Worm (Caenorhabditis elegans) whole organism, L1 larva: ENCODE results near the gene mrpl-16.

Experiments used
- C04F5.9 ChIP-seq: sonication (generic microtip); optimal IDR thresholded peaks from 2 replicates; lab custom pipeline; 2016; ENCODE audit warnings: missing genetic modification characterization, missing compliant biosample characterization
- C16A3.4 ChIP-seq: fragments of 150-350 bp; optimal IDR thresholded peaks from 2 replicates; lab custom pipeline; 2014; ENCODE audit warnings: missing biosample characterization, missing genetic modification characterization
- Y116A8C.19 ChIP-seq: sonication (generic microtip); optimal IDR thresholded peaks from 2 replicates; lab custom pipeline; 2016; ENCODE audit warnings: missing compliant biosample characterization, missing genetic modification characterization, borderline replicate concordance
- alr-1 ChIP-seq: fragments of 200-800 bp; sonication (Bioruptor generic); optimal IDR thresholded peaks from 2 replicates; lab custom pipeline; 2018; ENCODE audit warnings: borderline replicate concordance, mild to moderate bottlenecking, missing genetic modification characterization, missing compliant biosample characterization
- ama-1 ChIP-seq: fragments of 150-350 bp; optimal IDR thresholded peaks from 2 replicates; lab custom pipeline; 2014
- ceh-63 ChIP-seq: fragments of 200-800 bp; sonication (Bioruptor generic); optimal IDR thresholded peaks from 2 replicates; lab custom pipeline; 2018; ENCODE audit warnings: mild to moderate bottlenecking, missing genetic modification characterization, missing compliant biosample characterization
- ceh-8 ChIP-seq: fragments of 200-800 bp; sonication (Bioruptor generic); optimal IDR thresholded peaks from 2 replicates; lab custom pipeline; 2018; ENCODE audit warnings: mild to moderate bottlenecking, missing genetic modification characterization, moderate library complexity, missing compliant biosample characterization
- ces-1 ChIP-seq: fragments of 150-350 bp; optimal IDR thresholded peaks from 2 replicates; lab custom pipeline; 2014; ENCODE audit warnings: missing biosample characterization, missing genetic modification reagents, missing genetic modification characterization
- dpl-1 ChIP-seq, 3 experiments: fragments of 150-350 bp in 2 of 3; sonication (generic microtip) in 1 of 3; optimal IDR thresholded peaks; 2 replicates each; lab custom pipeline; 2014 to 2017; ENCODE audit warnings: missing biosample characterization in 3 of 3, missing genetic modification characterization in 3 of 3, missing genetic modification reagents in 3 of 3
- dsc-1 ChIP-seq: sonication (generic microtip); optimal IDR thresholded peaks from 2 replicates; lab custom pipeline; 2016; ENCODE audit warnings: mild to moderate bottlenecking, missing genetic modification characterization, missing compliant biosample characterization
- efl-1 ChIP-seq, 4 experiments: fragments of 150-350 bp; optimal IDR thresholded peaks in 3 of 4; peaks in 1 of 4; 1 replicate in 1 of 4; 2 replicates in 3 of 4; lab custom pipeline; 2014; ENCODE audit warnings: missing biosample characterization in 2 of 4, missing genetic modification characterization in 2 of 4, missing genetic modification reagents in 2 of 4
- egl-13 ChIP-seq: sonication (generic microtip); optimal IDR thresholded peaks from 2 replicates; lab custom pipeline; 2016; ENCODE audit warnings: missing genotype, missing genetic modification reagents, missing genetic modification characterization, missing compliant biosample characterization
- egl-27 ChIP-seq, 2 experiments: fragments of 150-350 bp in 1 of 2; sonication (generic microtip); optimal IDR thresholded peaks; 3 replicates each; lab custom pipeline; 2017 to 2018; ENCODE audit warnings: missing biosample characterization in 2 of 2, missing genetic modification characterization in 2 of 2, missing genetic modification reagents in 2 of 2
- ets-5 ChIP-seq: fragments of 200-800 bp; sonication (Bioruptor generic); IDR thresholded peaks from 2 replicates; pipeline ENCODE4 v1.3.6; 2022; ENCODE audit warnings: missing genetic modification characterization, missing compliant biosample characterization
- fkh-10 ChIP-seq: sonication (generic microtip); optimal IDR thresholded peaks from 2 replicates; lab custom pipeline; 2017; ENCODE audit warnings: missing biosample characterization, missing genetic modification reagents, missing genetic modification characterization
- fkh-4 ChIP-seq: sonication (generic microtip); optimal IDR thresholded peaks from 2 replicates; lab custom pipeline; 2016; ENCODE audit warnings: missing compliant biosample characterization, missing genetic modification characterization, borderline replicate concordance
- fkh-8 ChIP-seq: sonication (generic microtip); optimal IDR thresholded peaks from 2 replicates; lab custom pipeline; 2016; ENCODE audit warnings: mild to moderate bottlenecking, missing genetic modification characterization, missing compliant biosample characterization
- fos-1 ChIP-seq: fragments of 150-350 bp; optimal IDR thresholded peaks from 2 replicates; lab custom pipeline; 2014; ENCODE audit warnings: missing biosample characterization, missing genetic modification characterization
- hpl-2 ChIP-seq: fragments of 150-350 bp; optimal IDR thresholded peaks from 2 replicates; lab custom pipeline; 2014; ENCODE audit warnings: missing biosample characterization, missing genetic modification reagents, missing genetic modification characterization
- jun-1 ChIP-seq: fragments of 150-350 bp; optimal IDR thresholded peaks from 2 replicates; lab custom pipeline; 2014; ENCODE audit warnings: missing biosample characterization, missing genetic modification reagents, missing genetic modification characterization
- lin-14 ChIP-seq: fragments of 200-800 bp; sonication (Bioruptor generic); optimal IDR thresholded peaks from 2 replicates; lab custom pipeline; 2018; ENCODE audit warnings: mild to moderate bottlenecking, missing genetic modification characterization, moderate library complexity, missing compliant biosample characterization
- lin-15B ChIP-seq: fragments of 150-350 bp; sonication (generic microtip); optimal IDR thresholded peaks from 3 replicates; lab custom pipeline; 2014; ENCODE audit warnings: missing biosample characterization, missing genetic modification characterization
- lin-35 ChIP-seq, 2 experiments: fragments of 150-350 bp; optimal IDR thresholded peaks; 2 replicates each; lab custom pipeline; 2014; ENCODE audit warnings: missing biosample characterization in 2 of 2, missing genetic modification characterization in 2 of 2, missing genetic modification reagents in 2 of 2
- lin-39 ChIP-seq: fragments of 150-350 bp; optimal IDR thresholded peaks from 2 replicates; lab custom pipeline; 2014; ENCODE audit warnings: missing biosample characterization, missing genetic modification reagents, missing genetic modification characterization
- lir-3 ChIP-seq: sonication (generic microtip); optimal IDR thresholded peaks from 2 replicates; lab custom pipeline; 2016; ENCODE audit warnings: mild to moderate bottlenecking, missing genetic modification characterization, moderate library complexity, missing compliant biosample characterization; ENCODE audit not compliant: poor library complexity
- mdl-1 ChIP-seq, 2 experiments: fragments of 150-350 bp; optimal IDR thresholded peaks; 2 replicates each; lab custom pipeline; 2014 to 2017; ENCODE audit warnings: missing biosample characterization in 2 of 2, missing genetic modification characterization in 2 of 2, inconsistent platforms in 1 of 2
- mep-1 ChIP-seq: fragments of 150-350 bp; optimal IDR thresholded peaks from 2 replicates; lab custom pipeline; 2014; ENCODE audit warnings: missing biosample characterization, missing genetic modification characterization
- nhr-12 ChIP-seq: sonication (generic microtip); optimal IDR thresholded peaks from 2 replicates; lab custom pipeline; 2017; ENCODE audit warnings: missing biosample characterization, missing genetic modification characterization
- nhr-19 ChIP-seq: fragments of 200-800 bp; sonication (Bioruptor generic); conservative IDR thresholded peaks from 2 replicates; pipeline ENCODE4 v1.3.6; 2022; ENCODE audit warnings: missing genetic modification characterization, missing compliant biosample characterization
- nhr-20 ChIP-seq: sonication (generic microtip); optimal IDR thresholded peaks from 2 replicates; lab custom pipeline; 2016; ENCODE audit warnings: mild to moderate bottlenecking, missing genetic modification characterization, missing compliant biosample characterization
- nhr-237 ChIP-seq: fragments of 150-350 bp; optimal IDR thresholded peaks from 2 replicates; lab custom pipeline; 2014; ENCODE audit warnings: missing biosample characterization, missing genetic modification characterization
- nhr-28 ChIP-seq: fragments of 150-350 bp; optimal IDR thresholded peaks from 2 replicates; lab custom pipeline; 2014; ENCODE audit warnings: missing biosample characterization, missing genetic modification characterization
- nhr-47 ChIP-seq: sonication (generic microtip); optimal IDR thresholded peaks from 2 replicates; lab custom pipeline; 2016; ENCODE audit warnings: mild to moderate bottlenecking, missing genetic modification characterization, moderate library complexity, missing compliant biosample characterization
- nhr-71 ChIP-seq: sonication (generic microtip); optimal IDR thresholded peaks from 2 replicates; lab custom pipeline; 2016; ENCODE audit warnings: mild to moderate bottlenecking, missing genetic modification characterization, moderate library complexity, missing compliant biosample characterization
- nhr-84 ChIP-seq: sonication (generic microtip); optimal IDR thresholded peaks from 2 replicates; lab custom pipeline; 2017; ENCODE audit warnings: missing biosample characterization, missing genetic modification characterization
- nhr-85 ChIP-seq: sonication (generic microtip); peaks from one replicate; lab custom pipeline; 2016; ENCODE audit warnings: missing genetic modification characterization, inconsistent platforms, missing compliant biosample characterization
- nhr-90 ChIP-seq: sonication (generic microtip); optimal IDR thresholded peaks from 2 replicates; lab custom pipeline; 2016; ENCODE audit warnings: mild to moderate bottlenecking, missing genetic modification characterization, missing compliant biosample characterization; ENCODE audit not compliant: poor library complexity
- pax-3 ChIP-seq: fragments of 200-800 bp; sonication (Bioruptor generic); optimal IDR thresholded peaks from 2 replicates; lab custom pipeline; 2018; ENCODE audit warnings: mild to moderate bottlenecking, missing genetic modification characterization, moderate library complexity, missing compliant biosample characterization
- pqm-1 ChIP-seq: sonication (generic microtip); optimal IDR thresholded peaks from 3 replicates; lab custom pipeline; 2017; ENCODE audit warnings: missing biosample characterization, missing genetic modification characterization
- rnt-1 ChIP-seq: sonication (generic microtip); optimal IDR thresholded peaks from 2 replicates; lab custom pipeline; 2016; ENCODE audit warnings: mild to moderate bottlenecking, missing genetic modification characterization, moderate library complexity, missing compliant biosample characterization
- skn-1 ChIP-seq: fragments of 150-350 bp; optimal IDR thresholded peaks from 2 replicates; lab custom pipeline; 2014; ENCODE audit warnings: missing biosample characterization, missing genetic modification characterization
- snpc-4 ChIP-seq: fragments of 150-350 bp; optimal IDR thresholded peaks from 2 replicates; lab custom pipeline; 2014; ENCODE audit warnings: missing biosample characterization, missing genetic modification characterization
- snu-23 ChIP-seq: sonication (generic microtip); optimal IDR thresholded peaks from 2 replicates; lab custom pipeline; 2016; ENCODE audit warnings: missing genetic modification characterization, missing compliant biosample characterization
- sptf-1 ChIP-seq: fragments of 150-350 bp; optimal IDR thresholded peaks from 2 replicates; lab custom pipeline; 2014; ENCODE audit warnings: missing biosample characterization, missing genetic modification characterization
- sup-37 ChIP-seq: fragments of 200-800 bp; sonication (Bioruptor generic); optimal IDR thresholded peaks from 2 replicates; lab custom pipeline; 2018; ENCODE audit warnings: mild to moderate bottlenecking, missing genetic modification characterization, missing compliant biosample characterization
- tlp-1 ChIP-seq: fragments of 150-350 bp; optimal IDR thresholded peaks from 2 replicates; lab custom pipeline; 2014; ENCODE audit warnings: missing biosample characterization, missing genetic modification characterization
- unc-130 ChIP-seq: fragments of 150-350 bp; optimal IDR thresholded peaks from 2 replicates; lab custom pipeline; 2017; ENCODE audit warnings: missing biosample characterization, missing genetic modification characterization, inconsistent platforms
- unc-62 ChIP-seq: fragments of 150-350 bp; optimal IDR thresholded peaks from 2 replicates; lab custom pipeline; 2014; ENCODE audit warnings: missing biosample characterization, missing genetic modification reagents, missing genetic modification characterization
- unc-98 ChIP-seq: fragments of 200-800 bp; sonication (Bioruptor generic); IDR thresholded peaks from 2 replicates; pipeline ENCODE4 v1.3.6; 2022; ENCODE audit warnings: missing genetic modification characterization, missing compliant biosample characterization
- vab-15 ChIP-seq: sonication (generic microtip); optimal IDR thresholded peaks from 2 replicates; lab custom pipeline; 2017; ENCODE audit warnings: missing genotype, mild to moderate bottlenecking, missing genetic modification characterization, missing compliant biosample characterization
- xbp-1 ChIP-seq: sonication (generic microtip); optimal IDR thresholded peaks from 2 replicates; lab custom pipeline; 2016; ENCODE audit warnings: missing genetic modification characterization, missing compliant biosample characterization
- zip-4 ChIP-seq: fragments of 200-800 bp; sonication (Bioruptor generic); optimal IDR thresholded peaks from 2 replicates; lab custom pipeline; 2018; ENCODE audit warnings: mild to moderate bottlenecking, missing genetic modification characterization, moderate library complexity, missing compliant biosample characterization

The mrpl-16 gene

DNA sequence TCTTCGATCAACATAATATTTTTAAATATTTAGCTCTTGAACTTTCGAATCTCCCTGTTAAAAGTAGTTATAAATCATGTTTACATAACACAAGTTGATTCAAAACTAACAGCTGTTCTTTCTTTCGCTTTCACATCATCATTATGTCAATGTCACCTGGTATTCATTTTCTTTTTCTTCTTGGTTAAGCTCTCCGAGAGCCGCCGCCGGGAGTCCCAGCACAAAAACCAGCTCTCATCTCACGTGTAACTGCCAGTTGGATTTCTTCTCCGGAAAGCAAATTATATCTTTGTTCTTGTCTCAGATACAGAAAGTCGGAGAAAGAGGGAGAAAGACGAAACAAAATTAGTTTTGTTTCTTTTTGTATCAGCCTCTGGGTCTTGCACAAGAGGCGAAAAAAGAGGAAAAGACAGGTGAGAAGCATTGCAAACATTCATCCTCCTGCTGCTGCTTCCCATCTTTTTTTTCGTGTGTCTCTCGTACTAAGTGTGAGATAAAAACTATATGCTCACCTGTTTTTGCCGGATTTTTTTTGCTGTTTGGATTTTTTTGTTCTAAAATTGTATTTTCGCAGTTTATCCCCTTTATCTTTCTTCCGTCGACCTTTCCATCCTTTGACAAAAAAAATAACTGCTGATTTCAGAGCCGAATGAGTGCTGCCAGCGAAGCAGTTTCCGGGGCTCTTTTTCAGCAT is 27.2 kb downstream of the mrpl-16 start, which contains the start of gene F17C8.3:
Gene F17C8.3 (plus strand): TSS at position 644 of the 694 bp plus-strand sequence.
- no peak for TF ChIP-seq snpc-4 (tag; lab: Kevin White, UChicago)
- TF ChIP-seq nhr-84 (tag; lab: Kevin White, UChicago), result no peak
- no peak for TF ChIP-seq fos-1 (tag; lab: Kevin White, UChicago)
- no peak for TF ChIP-seq ces-1 (GFP tag; lab: Kevin White, UChicago)
- TF ChIP-seq Y116A8C.19 (tag; lab: Kevin White, UChicago), result no peak
- TF ChIP-seq unc-62, result no peak
- TF ChIP-seq alr-1 (tag; lab: Kevin White, UChicago), result no peak
- TF ChIP-seq hpl-2 (GFP tag; lab: Kevin White, UChicago), result no peak
- TF ChIP-seq efl-1 (optimal IDR thresholded peaks at IDR 0.05; lab: Kevin White, UChicago), result peak in 1 of 2 experiments; percentile 30
- TF ChIP-seq efl-1 (GFP tag; optimal IDR thresholded peaks at IDR 0.05 in 1 of 2; lab: Kevin White, UChicago), result no peak
- no peak for TF ChIP-seq nhr-28 (tag; lab: Kevin White, UChicago)
- TF ChIP-seq pqm-1 (tag; lab: Kevin White, UChicago), result no peak
- TF ChIP-seq dsc-1, result peak; percentile 88
- peak; percentile 86 for TF ChIP-seq nhr-71 (tag; lab: Kevin White, UChicago)
- TF ChIP-seq mdl-1 (tag; optimal IDR thresholded peaks at IDR 0.05; lab: Kevin White, UChicago), result peak in 1 of 2 experiments; percentile 19
- TF ChIP-seq unc-130 (tag; lab: Kevin White, UChicago), result peak; percentile 4
- no peak for TF ChIP-seq sup-37 (GFP tag; lab: Kevin White, UChicago)
- TF ChIP-seq C04F5.9 (tag; lab: Kevin White, UChicago), result no peak
- peak; percentile 83 for TF ChIP-seq lin-14 (GFP tag; lab: Kevin White, UChicago)
- no peak for TF ChIP-seq lin-35 (GFP tag; optimal IDR thresholded peaks at IDR 0.05; lab: Kevin White, UChicago)
- TF ChIP-seq dpl-1 (GFP tag; optimal IDR thresholded peaks at IDR 0.05; lab: Kevin White, UChicago), result peak in 1 of 3 experiments; percentile 5
- no peak for TF ChIP-seq fkh-8
- no peak for TF ChIP-seq skn-1 (tag; lab: Kevin White, UChicago)
- peak; percentile 53 for TF ChIP-seq snu-23 (GFP tag; lab: Kevin White, UChicago)
- TF ChIP-seq sptf-1 (tag; lab: Kevin White, UChicago), result no peak
- peak; percentile 51 for TF ChIP-seq fkh-4 (tag; lab: Kevin White, UChicago)
- TF ChIP-seq jun-1 (tag; lab: Kevin White, UChicago), result no peak
- TF ChIP-seq ceh-8 (GFP tag; lab: Kevin White, UChicago), result no peak
- no peak for TF ChIP-seq nhr-237 (tag; lab: Kevin White, UChicago)
- TF ChIP-seq fkh-10, result no peak
- TF ChIP-seq rnt-1 (tag; lab: Kevin White, UChicago), result peak; percentile 56
- no peak for TF ChIP-seq egl-13
- no peak for TF ChIP-seq ama-1 (lab: Kevin White, UChicago)
- TF ChIP-seq lir-3 (tag; lab: Kevin White, UChicago), result no peak
- TF ChIP-seq xbp-1 (tag; lab: Kevin White, UChicago), result no peak
- no peak for TF ChIP-seq ets-5
- no peak for TF ChIP-seq pax-3 (tag; lab: Kevin White, UChicago)
- no peak for TF ChIP-seq unc-98 (GFP tag; lab: Robert Waterston, UW)
- TF ChIP-seq nhr-85 (tag; lab: Kevin White, UChicago), result no peak
- no peak for TF ChIP-seq zip-4 (GFP tag; lab: Kevin White, UChicago)
- no peak for TF ChIP-seq tlp-1
- TF ChIP-seq C16A3.4 (tag; lab: Kevin White, UChicago), result no peak
- peak; percentile 30 for TF ChIP-seq nhr-20
- TF ChIP-seq nhr-47 (tag; lab: Kevin White, UChicago), result peak; percentile 14
- TF ChIP-seq vab-15 (tag; lab: Kevin White, UChicago), result no peak
- no peak for TF ChIP-seq nhr-90 (tag; lab: Kevin White, UChicago)
- no peak for TF ChIP-seq egl-27 (tag; optimal IDR thresholded peaks at IDR 0.05; lab: Kevin White, UChicago)
- no peak for TF ChIP-seq nhr-12 (tag; lab: Kevin White, UChicago)
- peak; percentile 50 for TF ChIP-seq nhr-19 (GFP tag; lab: Robert Waterston, UW)
- no peak for TF ChIP-seq lin-15B
- TF ChIP-seq ceh-63 (GFP tag; lab: Kevin White, UChicago), result no peak
- TF ChIP-seq mep-1 (tag; lab: Kevin White, UChicago), result peak; percentile 20
- peak; percentile 51 for TF ChIP-seq lin-39 (tag; lab: Kevin White, UChicago)
